Fruit fly (Drosophila melanogaster) whole organism, embryonic: ENCODE data around the gene plx.

Experiments
- Bteb2 ChIP-seq: fragments of 200-800 bp; sonication (Bioruptor generic); optimal IDR thresholded peaks from 2 replicates; lab custom pipeline; 2016; ENCODE audit warnings: missing biosample characterization, missing genetic modification characterization
- CG10462 ChIP-seq: fragments of 200-800 bp; sonication (Bioruptor generic); optimal IDR thresholded peaks from 2 replicates; lab custom pipeline; 2016; ENCODE audit warnings: missing biosample characterization, missing genetic modification characterization
- CG10654 ChIP-seq: fragments of 200-800 bp; sonication (Bioruptor generic); optimal IDR thresholded peaks from 2 replicates; lab custom pipeline; 2016; ENCODE audit warnings: missing biosample characterization, missing genetic modification characterization
- CG10979 ChIP-seq: fragments of 200-800 bp; sonication (Bioruptor generic); optimal IDR thresholded peaks from 2 replicates; lab custom pipeline; 2018; ENCODE audit warnings: missing biosample characterization, mild to moderate bottlenecking, missing genetic modification characterization, moderate library complexity
- CG11398 ChIP-seq: fragments of 200-800 bp; sonication (Bioruptor generic); optimal IDR thresholded peaks from 2 replicates; lab custom pipeline; 2016; ENCODE audit warnings: missing biosample characterization, missing genetic modification characterization
- CG12391 ChIP-seq: fragments of 200-800 bp; sonication (Bioruptor generic); optimal IDR thresholded peaks from 3 replicates; lab custom pipeline; 2018; ENCODE audit warnings: missing biosample characterization, mild to moderate bottlenecking, missing genetic modification characterization, moderate library complexity
- CG13424 ChIP-seq: fragments of 200-800 bp; sonication (Bioruptor generic); optimal IDR thresholded peaks from 2 replicates; lab custom pipeline; 2019; ENCODE audit warnings: missing biosample characterization, mild to moderate bottlenecking, missing genetic modification characterization, moderate library complexity
- CG14441 ChIP-seq: fragments of 200-800 bp; sonication (Bioruptor generic); IDR thresholded peaks from 2 replicates; pipeline ENCODE4 v1.3.6; 2022; ENCODE audit warnings: missing biosample characterization, missing genetic modification characterization
- CG17612 ChIP-seq: fragments of 200-800 bp; sonication (Bioruptor generic); IDR thresholded peaks from 2 replicates; pipeline ENCODE4 v1.3.6; 2022; ENCODE audit warnings: missing biosample characterization, missing genetic modification characterization
- CG1792 ChIP-seq: fragments of 200-800 bp; sonication (Bioruptor generic); optimal IDR thresholded peaks from 2 replicates; lab custom pipeline; 2016; ENCODE audit warnings: missing biosample characterization, missing genetic modification characterization
- CG30020 ChIP-seq: fragments of 200-800 bp; optimal IDR thresholded peaks from 2 replicates; lab custom pipeline; 2019; ENCODE audit warnings: missing biosample characterization, mild to moderate bottlenecking, missing genetic modification characterization, moderate library complexity
- CG3281 ChIP-seq: fragments of 200-800 bp; sonication (Bioruptor generic); optimal IDR thresholded peaks from 3 replicates; lab custom pipeline; 2017; ENCODE audit warnings: missing biosample characterization, mild to moderate bottlenecking, missing genetic modification characterization
- CG34422 ChIP-seq: fragments of 200-800 bp; sonication (Bioruptor generic); IDR thresholded peaks from 3 replicates; pipeline ENCODE4 v1.3.6; 2022; ENCODE audit warnings: missing biosample characterization, missing genetic modification characterization
- CG43689 ChIP-seq: fragments of 200-800 bp; sonication (Bioruptor generic); IDR thresholded peaks from 2 replicates; pipeline ENCODE4 v1.3.6; 2022; ENCODE audit warnings: missing biosample characterization, missing genetic modification characterization
- CG5953 ChIP-seq: fragments of 200-800 bp; sonication (Bioruptor generic); IDR thresholded peaks from 2 replicates; pipeline ENCODE4 v1.3.6; 2022; ENCODE audit warnings: missing biosample characterization, missing genetic modification characterization
- CG8290 ChIP-seq, 3 experiments: fragments of 200-800 bp; sonication (Bioruptor generic); optimal IDR thresholded peaks; 2 replicates each; lab custom pipeline; 2016 to 2019; ENCODE audit warnings: missing biosample characterization in 3 of 3, missing genetic modification characterization in 3 of 3, mild to moderate bottlenecking in 2 of 3, moderate library complexity in 1 of 3
- CG8359 ChIP-seq: fragments of 200-800 bp; sonication (Bioruptor generic); optimal IDR thresholded peaks from 2 replicates; lab custom pipeline; 2017; ENCODE audit warnings: missing biosample characterization, mild to moderate bottlenecking, missing genetic modification characterization, borderline replicate concordance
- CG9437 ChIP-seq: fragments of 200-800 bp; sonication (Bioruptor generic); optimal IDR thresholded peaks from 2 replicates; lab custom pipeline; 2018; ENCODE audit warnings: missing biosample characterization, mild to moderate bottlenecking, missing genetic modification characterization
- CG9727 ChIP-seq: fragments of 200-800 bp; sonication (Bioruptor generic); optimal IDR thresholded peaks from 3 replicates; lab custom pipeline; 2017; ENCODE audit warnings: missing biosample characterization, mild to moderate bottlenecking, missing genetic modification characterization
- CG9876 ChIP-seq: fragments of 200-800 bp; sonication (Bioruptor generic); optimal IDR thresholded peaks from 2 replicates; lab custom pipeline; 2016; ENCODE audit warnings: missing biosample characterization, missing genetic modification characterization
- Dad ChIP-seq: fragments of 200-800 bp; sonication (Bioruptor generic); optimal IDR thresholded peaks from 3 replicates; lab custom pipeline; 2016; ENCODE audit warnings: missing biosample characterization, missing genetic modification characterization
- Dref ChIP-seq: fragments of 200-800 bp; sonication (Bioruptor generic); IDR thresholded peaks from 2 replicates; pipeline ENCODE4 v1.3.6; 2022; ENCODE audit warnings: missing biosample characterization, missing genetic modification characterization
- Ets65A ChIP-seq: fragments of 200-800 bp; sonication (Bioruptor generic); peaks from one replicate; lab custom pipeline; 2016; ENCODE audit warnings: missing biosample characterization, missing genetic modification characterization
- Fer2 ChIP-seq: fragments of 200-800 bp; sonication (Bioruptor generic); optimal IDR thresholded peaks from 2 replicates; lab custom pipeline; 2018; ENCODE audit warnings: missing biosample characterization, mild to moderate bottlenecking, missing genetic modification characterization, moderate library complexity
- HLH4C ChIP-seq: fragments of 200-800 bp; sonication (Bioruptor generic); IDR thresholded peaks from 3 replicates; pipeline ENCODE4 v1.3.6; 2022; ENCODE audit warnings: missing biosample characterization, missing genetic modification characterization; ENCODE audit not compliant: partially characterized antibody
- MBD-R2 ChIP-seq: fragments of 200-800 bp; sonication (Bioruptor generic); IDR thresholded peaks from 2 replicates; pipeline ENCODE4 v1.3.6; 2022; ENCODE audit warnings: missing biosample characterization, missing genetic modification characterization
- Nf-YC ChIP-seq: fragments of 200-800 bp; optimal IDR thresholded peaks from 3 replicates; lab custom pipeline; 2019; ENCODE audit warnings: missing biosample characterization, mild to moderate bottlenecking, missing genetic modification characterization, moderate library complexity
- Pdp1 ChIP-seq, 2 experiments: fragments of 200-800 bp; sonication (Bioruptor generic); optimal IDR thresholded peaks; 3 replicates each; lab custom pipeline; 2016; ENCODE audit warnings: missing biosample characterization in 2 of 2, missing genetic modification characterization in 2 of 2, mild to moderate bottlenecking in 1 of 2, moderate library complexity in 1 of 2
- Rfx ChIP-seq: fragments of 200-800 bp; sonication (Bioruptor generic); IDR thresholded peaks from 2 replicates; pipeline ENCODE4 v1.3.6; 2022; ENCODE audit warnings: missing biosample characterization, missing genetic modification characterization
- Scr ChIP-seq: fragments of 200-800 bp; sonication (Bioruptor generic); IDR thresholded peaks from 2 replicates; pipeline ENCODE4 v1.3.6; 2022; ENCODE audit warnings: missing biosample characterization, missing genetic modification characterization; ENCODE audit not compliant: partially characterized antibody
- Usf ChIP-seq: fragments of 200-800 bp; sonication (Bioruptor generic); optimal IDR thresholded peaks from 2 replicates; lab custom pipeline; 2017; ENCODE audit warnings: missing genotype, missing biosample characterization, missing genetic modification characterization
- Xbp1 ChIP-seq: fragments of 200-800 bp; sonication (Bioruptor generic); optimal IDR thresholded peaks from 3 replicates; lab custom pipeline; 2016; ENCODE audit warnings: missing biosample characterization, mild to moderate bottlenecking, missing genetic modification characterization
- chif ChIP-seq, 2 experiments: fragments of 200-800 bp; sonication (Bioruptor generic); optimal IDR thresholded peaks; 3 replicates each; lab custom pipeline; 2016; ENCODE audit warnings: missing biosample characterization in 2 of 2, missing genetic modification characterization in 2 of 2
- crol ChIP-seq: fragments of 200-800 bp; sonication (Bioruptor generic); IDR thresholded peaks from 2 replicates; pipeline ENCODE4 v1.3.6; 2022; ENCODE audit warnings: missing biosample characterization, missing genetic modification characterization
- dpn ChIP-seq, 2 experiments: fragments of 200-800 bp; sonication (Bioruptor generic); optimal IDR thresholded peaks; 3 replicates each; lab custom pipeline; 2016; ENCODE audit warnings: missing biosample characterization in 2 of 2, missing genetic modification characterization in 2 of 2
- fd96Cb ChIP-seq: fragments of 200-800 bp; sonication (Bioruptor generic); optimal IDR thresholded peaks from 2 replicates; lab custom pipeline; 2018; ENCODE audit warnings: missing biosample characterization, mild to moderate bottlenecking, missing genetic modification characterization, moderate library complexity
- gem ChIP-seq: fragments of 200-800 bp; sonication (Bioruptor generic); optimal IDR thresholded peaks from 2 replicates; lab custom pipeline; 2019; ENCODE audit warnings: missing biosample characterization, mild to moderate bottlenecking, missing genetic modification characterization, moderate library complexity
- jumu ChIP-seq: fragments of 200-800 bp; sonication (Bioruptor generic); optimal IDR thresholded peaks from 3 replicates; lab custom pipeline; 2016; ENCODE audit warnings: missing biosample characterization, missing genetic modification characterization
- knrl ChIP-seq: fragments of 200-800 bp; sonication (Bioruptor generic); IDR thresholded peaks from 3 replicates; pipeline ENCODE4 v1.3.6; 2022; ENCODE audit warnings: missing biosample characterization, missing genetic modification characterization; ENCODE audit not compliant: partially characterized antibody
- nerfin-2 ChIP-seq: fragments of 200-800 bp; sonication (Bioruptor generic); IDR thresholded peaks from 2 replicates; pipeline ENCODE4 v1.3.6; 2022; ENCODE audit warnings: missing biosample characterization, missing genetic modification characterization; ENCODE audit not compliant: partially characterized antibody
- onecut ChIP-seq: fragments of 200-800 bp; sonication (Bioruptor generic); IDR thresholded peaks from 2 replicates; pipeline ENCODE4 v1.3.6; 2022; ENCODE audit warnings: missing biosample characterization, missing genetic modification characterization
- org-1 ChIP-seq: fragments of 200-800 bp; sonication (Bioruptor generic); optimal IDR thresholded peaks from 2 replicates; lab custom pipeline; 2017; ENCODE audit warnings: missing biosample characterization, missing genetic modification characterization
- phol ChIP-seq: fragments of 200-800 bp; sonication (Bioruptor generic); optimal IDR thresholded peaks from 3 replicates; lab custom pipeline; 2018; ENCODE audit warnings: missing biosample characterization, mild to moderate bottlenecking, missing genetic modification characterization, moderate library complexity
- row ChIP-seq: fragments of 200-800 bp; sonication (Bioruptor generic); IDR thresholded peaks from 3 replicates; pipeline ENCODE4 v1.3.6; 2022; ENCODE audit warnings: missing biosample characterization, missing genetic modification characterization
- slbo ChIP-seq: fragments of 200-800 bp; sonication (Bioruptor generic); IDR thresholded peaks from 2 replicates; pipeline ENCODE4 v1.3.6; 2022; ENCODE audit warnings: missing biosample characterization, missing genetic modification characterization
- sr ChIP-seq: fragments of 200-800 bp; sonication (Bioruptor generic); IDR thresholded peaks from 3 replicates; pipeline ENCODE4 v1.3.6; 2022; ENCODE audit warnings: missing biosample characterization, missing genetic modification characterization
- zen ChIP-seq: fragments of 200-800 bp; sonication (Bioruptor generic); optimal IDR thresholded peaks from 3 replicates; lab custom pipeline; 2018; ENCODE audit warnings: missing biosample characterization, mild to moderate bottlenecking, missing genetic modification characterization, moderate library complexity

The plx gene

dm6 chr3R:5742278-5743196, 56.9 kb downstream of the plx start, which contains the start of the genes Sym and Madm (continued):
- TF ChIP-seq zen (tag; lab: Kevin White, UChicago), result peak; percentile 50
- TF ChIP-seq phol (tag; lab: Kevin White, UChicago), result peak; percentile 80
- peak; percentile 91 for TF ChIP-seq knrl
- peak; percentile 49 for TF ChIP-seq Nf-YC (tag; lab: Kevin White, UChicago)
- TF ChIP-seq CG34422 (GFP tag; lab: Robert Waterston, UW), result 0 out of 3 replicates have a peak, but pooled peaks have one; percentile 41
- TF ChIP-seq CG8290 (GFP tag; optimal IDR thresholded peaks at IDR 0.05; lab: Kevin White, UChicago), result no peak
- no peak for TF ChIP-seq CG8290 (tag; optimal IDR thresholded peaks at IDR 0.05; lab: Kevin White, UChicago)
- peak; percentile 55 for TF ChIP-seq CG12391 (tag; lab: Kevin White, UChicago)
- peak in 1 of 2 experiments; percentile 4 for TF ChIP-seq chif (GFP tag; optimal IDR thresholded peaks at IDR 0.05; lab: Kevin White, UChicago)
- TF ChIP-seq onecut (GFP tag; lab: Robert Waterston, UW), result peak; percentile 46; the same call in 1 of the 2 replicates
- peak; percentile 22 for TF ChIP-seq jumu (GFP tag; lab: Kevin White, UChicago)
- peak; percentile 22 for TF ChIP-seq CG10654 (GFP tag; lab: Kevin White, UChicago)
- TF ChIP-seq crol (GFP tag; lab: Robert Waterston, UW), result peak; percentile 99
- TF ChIP-seq nerfin-2 (GFP tag; lab: Robert Waterston, UW), result peak; percentile 74
- TF ChIP-seq CG30020 (tag; lab: Kevin White, UChicago), result peak; percentile 71
- peak; percentile 97 for TF ChIP-seq Ets65A
- peak; percentile 4 for TF ChIP-seq CG10979 (tag; lab: Kevin White, UChicago)
- TF ChIP-seq org-1 (GFP tag; lab: Kevin White, UChicago), result no peak
- peak; percentile 48; the same call in 1 of the 2 replicates for TF ChIP-seq Rfx (GFP tag; lab: Robert Waterston, UW)
- no peak for TF ChIP-seq CG1792 (GFP tag; lab: Kevin White, UChicago)
- peak; percentile 29 for TF ChIP-seq CG9876 (GFP tag; lab: Kevin White, UChicago)
- peak; percentile 81 for TF ChIP-seq Dref (GFP tag; lab: Robert Waterston, UW)
- TF ChIP-seq gem (tag; lab: Kevin White, UChicago), result no peak
- TF ChIP-seq Xbp1, result peak; percentile 62
- TF ChIP-seq HLH4C (GFP tag; lab: Robert Waterston, UW), result peak; percentile 94
- peak; percentile 14 for TF ChIP-seq CG13424 (tag; lab: Kevin White, UChicago)
- no peak for TF ChIP-seq Fer2 (tag; lab: Kevin White, UChicago)
- TF ChIP-seq CG17612 (GFP tag; lab: Robert Waterston, UW), result no peak
- TF ChIP-seq CG5953 (GFP tag; lab: Robert Waterston, UW), result no peak
- TF ChIP-seq Usf (GFP tag; lab: Kevin White, UChicago), result no peak
- TF ChIP-seq CG9437, result peak; percentile 13
- TF ChIP-seq CG10462 (GFP tag; lab: Kevin White, UChicago), result no peak
- TF ChIP-seq CG11398, result peak; percentile 28
- TF ChIP-seq dpn (GFP tag; optimal IDR thresholded peaks at IDR 0.05; lab: Kevin White, UChicago), result peak; percentile 19 to 48
- peak; percentile 41 to 47 for TF ChIP-seq Pdp1 (GFP tag; optimal IDR thresholded peaks at IDR 0.05; lab: Kevin White, UChicago)
- peak; percentile 58; the same call in 1 of the 2 replicates for TF ChIP-seq MBD-R2 (GFP tag; lab: Robert Waterston, UW)
- peak; percentile 82 for TF ChIP-seq row (GFP tag; lab: Robert Waterston, UW)
- peak; percentile 24 for TF ChIP-seq CG3281 (GFP tag; lab: Kevin White, UChicago)
- TF ChIP-seq Bteb2 (GFP tag; lab: Kevin White, UChicago), result peak; percentile 20
- peak; percentile 60 for TF ChIP-seq slbo (GFP tag; lab: Robert Waterston, UW)
- TF ChIP-seq sr (GFP tag; lab: Robert Waterston, UW), result peak; percentile 98
- peak; percentile 13 for TF ChIP-seq Dad (GFP tag; lab: Kevin White, UChicago)
- TF ChIP-seq CG14441 (GFP tag; lab: Robert Waterston, UW), result 0 out of 2 replicates have a peak, but pooled peaks have one; percentile 20
- no peak for TF ChIP-seq CG43689 (GFP tag; lab: Robert Waterston, UW)
- peak; percentile 90 for TF ChIP-seq Scr (GFP tag; lab: Robert Waterston, UW)
- peak; percentile 23 for TF ChIP-seq fd96Cb (tag; lab: Kevin White, UChicago)
- no peak for TF ChIP-seq CG8359 (GFP tag; lab: Kevin White, UChicago)
- peak; percentile 50 for TF ChIP-seq CG9727 (GFP tag; lab: Kevin White, UChicago)
